Worm (Caenorhabditis elegans): ENCODE results near the gene C29F7.10.

Gene C29F7.10

DNA sequence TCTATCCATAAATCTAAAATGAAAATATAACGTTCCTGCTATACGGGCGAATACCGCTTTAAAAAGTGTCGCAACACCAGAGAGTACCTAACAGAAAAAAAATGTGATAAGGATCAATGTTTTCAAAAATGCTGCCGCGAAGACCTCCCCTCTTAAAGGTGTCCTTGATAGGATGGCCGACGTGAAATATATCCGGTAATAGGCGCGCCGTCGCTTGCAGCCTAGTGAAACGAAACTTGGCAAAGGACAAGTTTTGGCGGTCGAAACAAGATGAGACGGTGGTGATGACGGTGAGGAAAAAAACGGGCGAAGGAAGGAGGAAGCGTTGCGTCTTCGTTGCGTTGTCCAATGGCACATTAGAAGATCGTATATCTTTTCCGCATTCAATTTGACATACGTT is 42.5 kb downstream of the C29F7.10 start:
- TF ChIP-seq ceh-82 (tag; optimal IDR thresholded peaks at IDR 0.05) (no peak), nhr-25 (tag; optimal IDR thresholded peaks at IDR 0.05) (peak; percentile 92), nfya-1 (tag; optimal IDR thresholded peaks at IDR 0.05; ENCODE audit: insufficient read depth) (peak; percentile 9)

DNA sequence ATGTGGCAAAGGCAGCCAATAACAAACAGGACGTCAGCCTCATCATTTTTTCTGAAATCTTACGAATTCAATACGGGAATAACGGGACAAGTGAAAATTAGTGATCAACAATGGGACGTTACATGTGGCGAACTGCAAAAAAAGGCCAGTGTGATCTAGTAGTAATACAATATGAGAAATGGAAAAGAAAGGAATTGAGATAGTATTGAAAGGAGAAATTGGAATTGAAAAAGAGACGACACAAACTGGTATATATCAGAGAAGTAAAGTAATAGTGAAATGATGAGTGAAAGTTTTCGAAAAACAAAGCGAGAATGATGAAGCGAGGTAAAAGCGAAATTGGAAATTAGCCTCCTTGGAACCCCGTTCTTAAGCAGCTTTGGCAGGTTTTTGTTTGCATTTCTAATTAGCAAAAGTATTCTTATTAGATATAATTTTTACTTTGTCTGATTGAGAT is 43.8 kb downstream of the C29F7.10 start, which contains the start of gene C49F8.3:
Gene C49F8.3 (minus strand): TSS at position 51 of the 457 bp plus-strand sequence.
- peak; percentile 1 for TF ChIP-seq nhr-23 (tag; optimal IDR thresholded peaks at IDR 0.05)
- no peak for TF ChIP-seq R02D3.7 (tag; optimal IDR thresholded peaks at IDR 0.05)

DNA sequence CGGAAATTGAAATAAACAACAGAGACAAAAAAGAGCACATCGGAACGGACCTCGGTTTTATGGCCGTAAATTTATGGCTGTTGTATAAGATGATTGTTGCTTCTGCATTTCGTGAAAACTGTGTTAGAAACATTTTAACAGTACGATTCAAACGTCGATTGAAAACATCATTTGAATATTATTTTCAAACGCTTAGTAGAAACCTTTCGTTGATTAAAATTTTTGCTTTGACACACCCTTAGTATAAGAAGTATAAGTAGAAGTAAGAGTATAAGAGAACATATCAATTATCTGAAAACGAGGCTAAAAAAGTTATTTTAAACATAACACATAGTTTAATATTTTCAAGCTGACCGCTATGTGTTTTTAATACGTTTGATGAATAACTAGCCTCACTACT is 46.5 kb downstream of the C29F7.10 start:
- no peak for TF ChIP-seq lsy-12 (tag; optimal IDR thresholded peaks at IDR 0.05)
- no peak for TF ChIP-seq fos-1 (tag; optimal IDR thresholded peaks at IDR 0.05)
- no peak for TF ChIP-seq ztf-4 (tag; optimal IDR thresholded peaks at IDR 0.05)
- no peak for TF ChIP-seq elt-2 (tag; optimal IDR thresholded peaks at IDR 0.05)
- no peak for TF ChIP-seq snpc-4 (tag; optimal IDR thresholded peaks at IDR 0.05)
- no peak for TF ChIP-seq nhr-23 (tag; optimal IDR thresholded peaks at IDR 0.05)
- TF ChIP-seq hmg-11 (tag; optimal IDR thresholded peaks at IDR 0.05), result no peak
- TF ChIP-seq fkh-2 (tag; optimal IDR thresholded peaks at IDR 0.05), result no peak
- TF ChIP-seq aly-2 (tag; optimal IDR thresholded peaks at IDR 0.05), result no peak
- no peak for TF ChIP-seq mdl-1 (tag; optimal IDR thresholded peaks at IDR 0.05)
- no peak for TF ChIP-seq pqm-1 (tag; optimal IDR thresholded peaks at IDR 0.05)
- no peak for TF ChIP-seq egl-27 (tag; optimal IDR thresholded peaks at IDR 0.05)
- TF ChIP-seq ceh-82 (tag; optimal IDR thresholded peaks at IDR 0.05), result no peak
- no peak for TF ChIP-seq elt-1 (tag; optimal IDR thresholded peaks at IDR 0.05)
- no peak for TF ChIP-seq egl-5 (tag; optimal IDR thresholded peaks at IDR 0.05)
- no peak for TF ChIP-seq mml-1 (tag; optimal IDR thresholded peaks at IDR 0.05)

DNA sequence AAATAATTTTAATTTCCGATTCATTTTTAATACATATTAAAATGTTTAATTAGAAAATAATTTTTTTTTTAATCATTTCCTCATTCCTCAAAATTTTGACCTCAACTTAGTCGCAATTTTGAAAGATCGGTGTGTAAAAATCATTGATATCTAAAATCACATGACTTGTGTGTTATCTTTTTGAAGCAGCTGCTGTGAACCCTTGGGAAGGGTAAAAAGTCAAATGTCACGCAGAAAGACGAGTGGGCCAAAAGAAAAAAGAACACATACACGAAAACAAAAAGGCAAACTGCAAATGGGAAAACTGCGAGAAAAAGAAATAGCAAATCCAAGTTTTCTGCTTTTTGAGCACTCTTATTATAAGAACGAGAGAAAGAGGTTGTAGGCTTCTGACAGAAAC is 48.0 kb downstream of the C29F7.10 start:
- TF ChIP-seq snpc-4 (tag; optimal IDR thresholded peaks at IDR 0.05) (no peak), nfya-1 (tag; optimal IDR thresholded peaks at IDR 0.05; ENCODE audit: insufficient read depth) (peak; percentile 28), jun-1 (tag; optimal IDR thresholded peaks at IDR 0.05) (no peak), nhr-25 (tag; optimal IDR thresholded peaks at IDR 0.05) (no peak), lin-39 (tag; optimal IDR thresholded peaks at IDR 0.05) (peak; percentile 67)

DNA sequence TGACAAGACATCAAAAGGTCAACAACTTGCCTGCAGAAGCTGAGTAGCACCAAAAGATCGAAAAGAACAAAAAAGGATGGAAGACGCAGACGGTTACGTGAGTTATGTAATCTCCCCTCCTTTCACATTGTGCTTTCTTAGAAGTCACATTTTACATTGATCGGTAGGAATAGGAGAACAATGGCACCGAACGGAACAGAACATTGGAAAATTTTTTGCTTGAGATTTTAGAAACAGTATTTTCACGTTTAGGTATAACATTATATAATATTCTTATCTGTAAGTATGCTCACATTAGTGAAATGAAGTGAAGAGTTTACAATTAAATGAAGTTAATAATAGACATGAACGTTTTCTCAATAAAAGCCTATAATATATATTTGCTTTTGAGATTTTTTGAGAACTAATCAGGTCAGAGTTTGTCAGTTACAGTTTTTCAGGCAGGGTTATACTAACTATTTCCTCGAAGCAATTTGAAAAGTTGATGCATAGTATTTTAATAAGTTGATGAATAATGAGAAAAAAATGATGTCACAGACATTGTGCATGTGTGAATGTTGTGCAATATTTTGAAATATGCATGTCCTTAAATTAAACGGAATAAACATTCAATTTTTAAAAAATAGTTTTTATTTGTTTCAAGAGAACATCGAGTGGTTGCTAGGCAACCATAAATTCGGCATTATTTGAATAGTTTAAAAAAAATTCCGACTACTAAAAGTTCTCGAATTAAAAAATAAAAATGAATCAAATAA is 50.1 kb downstream of the C29F7.10 start:
- TF ChIP-seq nhr-11 (tag; optimal IDR thresholded peaks at IDR 0.05) (no peak), nhr-23 (tag; optimal IDR thresholded peaks at IDR 0.05) (no peak), egl-27 (tag; optimal IDR thresholded peaks at IDR 0.05) (no peak), sea-2 (GFP tag; optimal IDR thresholded peaks at IDR 0.05) (no peak), pqm-1 (tag; optimal IDR thresholded peaks at IDR 0.05) (no peak), nhr-43 (tag; optimal IDR thresholded peaks at IDR 0.05; ENCODE audit: poor library complexity, severe bottlenecking) (no peak), skn-1 (tag; optimal IDR thresholded peaks at IDR 0.05) (no peak), tbx-2 (tag; optimal IDR thresholded peaks at IDR 0.05) (no peak)
